Worm (Caenorhabditis elegans) whole organism, L4/young adult: ENCODE data around the gene suca-1.

Experiments used
- W03F9.2 ChIP-seq: fragments of 150-350 bp; optimal IDR thresholded peaks from 2 replicates; lab custom pipeline; 2014; ENCODE audit warnings: missing biosample characterization, missing genetic modification characterization
- dao-5 ChIP-seq: sonication (generic microtip); optimal IDR thresholded peaks from 2 replicates; lab custom pipeline; 2016; ENCODE audit warnings: missing genotype, missing genetic modification characterization, moderate library complexity, missing compliant biosample characterization
- him-1 ChIP-seq: sonication (generic microtip); optimal IDR thresholded peaks from 2 replicates; lab custom pipeline; 2016; ENCODE audit warnings: missing genotype, missing genetic modification reagents, missing genetic modification characterization, missing compliant biosample characterization

ce11 chrX:10851735-10852134 lies 48.2 kb downstream of the suca-1 start:
- TF ChIP-seq W03F9.2 (tag; lab: Kevin White, UChicago) (no peak), dao-5 (tag; lab: Kevin White, UChicago) (no peak), him-1 (tag; lab: Kevin White, UChicago) (no peak)
